Worm (Caenorhabditis elegans) whole organism, late embryonic: ENCODE results near the gene gcy-36.

ENCODE experiments used
- Y22D7AL.16 ChIP-seq: sonication (generic microtip); optimal IDR thresholded peaks from 2 replicates; lab custom pipeline; 2016; ENCODE audit warnings: missing genetic modification characterization, missing compliant biosample characterization
- ceh-14 ChIP-seq: sonication (generic microtip); optimal IDR thresholded peaks from 2 replicates; lab custom pipeline; 2016; ENCODE audit warnings: missing genotype, missing genetic modification characterization, missing compliant biosample characterization
- ceh-34 ChIP-seq: sonication (generic microtip); optimal IDR thresholded peaks from 2 replicates; lab custom pipeline; 2016; ENCODE audit warnings: mild to moderate bottlenecking, missing genetic modification characterization, missing compliant biosample characterization
- elt-2 ChIP-seq: sonication (generic microtip); optimal IDR thresholded peaks from 2 replicates; lab custom pipeline; 2016; ENCODE audit warnings: missing genetic modification reagents, missing genetic modification characterization, missing compliant biosample characterization
- hlh-30 ChIP-seq: sonication (generic microtip); optimal IDR thresholded peaks from 2 replicates; lab custom pipeline; 2017; ENCODE audit warnings: antibody characterized with exemption, missing genetic modification characterization, missing compliant biosample characterization; ENCODE audit not compliant: insufficient read depth
- pqm-1 ChIP-seq: sonication (generic microtip); optimal IDR thresholded peaks from 2 replicates; lab custom pipeline; 2016; ENCODE audit warnings: missing genetic modification characterization, missing compliant biosample characterization
- sox-4 ChIP-seq: sonication (generic microtip); optimal IDR thresholded peaks from 2 replicates; lab custom pipeline; 2017; ENCODE audit warnings: mild to moderate bottlenecking, missing genetic modification characterization, inconsistent platforms, missing compliant biosample characterization
- tbx-2 ChIP-seq: sonication (generic microtip); optimal IDR thresholded peaks from 2 replicates; lab custom pipeline; 2016; ENCODE audit warnings: missing genetic modification characterization, missing compliant biosample characterization
- ttx-3 ChIP-seq: sonication (generic microtip); optimal IDR thresholded peaks from 2 replicates; lab custom pipeline; 2016; ENCODE audit warnings: missing genetic modification reagents, missing genetic modification characterization, missing compliant biosample characterization

- no peak for TF ChIP-seq ceh-34
- no peak for TF ChIP-seq tbx-2 (tag; lab: Kevin White, UChicago)
- no peak for TF ChIP-seq sox-4 (tag; lab: Kevin White, UChicago)
- no peak for TF ChIP-seq ceh-14 (tag; lab: Kevin White, UChicago)
- TF ChIP-seq hlh-30 (tag; lab: Kevin White, UChicago): no peak
- peak; percentile 90 for TF ChIP-seq elt-2 (tag; lab: Kevin White, UChicago)
- TF ChIP-seq pqm-1 (tag; lab: Kevin White, UChicago): no peak
- TF ChIP-seq ttx-3 (tag; lab: Kevin White, UChicago): no peak
- TF ChIP-seq Y22D7AL.16 (tag; lab: Kevin White, UChicago): no peak
Observed at ce11 chrX:15440744-15441685, 37.8 kb upstream of the gcy-36 start, which contains the start of gene mocs-1.
